Fruit fly (Drosophila melanogaster): Measurements from ENCODE around the gene CG10979.

CG10979 gene

dm6 chr3R:5824456-5824855, 30.0 kb downstream of the CG10979 start, which contains the start of the genes Sec20 and dgrn (continued):
- no peak for TF ChIP-seq CG11294 (GFP tag; IDR thresholded peaks at IDR 0.05)
- TF ChIP-seq Met (GFP tag; optimal IDR thresholded peaks at IDR 0.05) = peak; percentile 75
- peak; percentile 67 for TF ChIP-seq Hr4 (GFP tag; optimal IDR thresholded peaks at IDR 0.05)
- no peak for TF ChIP-seq dac (GFP tag; optimal IDR thresholded peaks at IDR 0.05)
- peak; percentile 66 for TF ChIP-seq CG6792 (GFP tag; optimal IDR thresholded peaks at IDR 0.05)
- TF ChIP-seq CG3032 (tag; optimal IDR thresholded peaks at IDR 0.05) = peak; percentile 66
- TF ChIP-seq CG3919 (GFP tag; optimal IDR thresholded peaks at IDR 0.05) = no peak
- TF ChIP-seq Hr39 (GFP tag; optimal IDR thresholded peaks at IDR 0.05) = peak; percentile 53
- no peak for TF ChIP-seq CG15336 (GFP tag; IDR thresholded peaks at IDR 0.05)
- TF ChIP-seq topi (GFP tag; optimal IDR thresholded peaks at IDR 0.05) = peak; percentile 64
- peak; percentile 71 for TF ChIP-seq svp (GFP tag)
- no peak for TF ChIP-seq fkh (GFP tag; optimal IDR thresholded peaks at IDR 0.05)
- TF ChIP-seq net (GFP tag; optimal IDR thresholded peaks at IDR 0.05) = no peak
- peak; percentile 35 for TF ChIP-seq CG11902 (GFP tag; optimal IDR thresholded peaks at IDR 0.05)
- TF ChIP-seq CG6163 (GFP tag; IDR thresholded peaks at IDR 0.05) = no peak
- TF ChIP-seq CG6808 (GFP tag; optimal IDR thresholded peaks at IDR 0.05) = peak; percentile 21
- TF ChIP-seq Hr38 (GFP tag; optimal IDR thresholded peaks at IDR 0.05) = no peak
- TF ChIP-seq CG6854 (GFP tag; optimal IDR thresholded peaks at IDR 0.05) = no peak
- TF ChIP-seq spab (GFP tag; optimal IDR thresholded peaks at IDR 0.05) = no peak
- no peak for TF ChIP-seq CG10669 (GFP tag; optimal IDR thresholded peaks at IDR 0.05)
- TF ChIP-seq fd59A (GFP tag; optimal IDR thresholded peaks at IDR 0.05) = no peak
- TF ChIP-seq CG6276 (GFP tag; optimal IDR thresholded peaks at IDR 0.05) = no peak
- no peak for TF ChIP-seq CG32006 (GFP tag; optimal IDR thresholded peaks at IDR 0.05)

- TF ChIP-seq Ets96B (tag; optimal IDR thresholded peaks at IDR 0.05) (no peak), CG15336 (GFP tag; IDR thresholded peaks at IDR 0.05) (no peak), cyc (GFP tag; optimal IDR thresholded peaks at IDR 0.05) (no peak), pdm3 (GFP tag; optimal IDR thresholded peaks at IDR 0.05) (no peak), acj6 (GFP tag; optimal IDR thresholded peaks at IDR 0.05) (no peak), Ets21C (GFP tag; optimal IDR thresholded peaks at IDR 0.05) (no peak), achi (GFP tag; optimal IDR thresholded peaks at IDR 0.05) (no peak), CG9139 (GFP tag; optimal IDR thresholded peaks at IDR 0.05) (no peak), eg (GFP tag; IDR thresholded peaks at IDR 0.05) (no peak), ss (GFP tag; optimal IDR thresholded peaks at IDR 0.05) (no peak), CG11762 (GFP tag; optimal IDR thresholded peaks at IDR 0.05; ENCODE audit: insufficient read depth) (no peak)
These were observed 35.3 kb downstream of the CG10979 start, which contains the start of gene glob3 for dm6 chr3R:5829762-5830161. Gene glob3, plus strand, starts transcription at chr3R:5830062.

DNA sequence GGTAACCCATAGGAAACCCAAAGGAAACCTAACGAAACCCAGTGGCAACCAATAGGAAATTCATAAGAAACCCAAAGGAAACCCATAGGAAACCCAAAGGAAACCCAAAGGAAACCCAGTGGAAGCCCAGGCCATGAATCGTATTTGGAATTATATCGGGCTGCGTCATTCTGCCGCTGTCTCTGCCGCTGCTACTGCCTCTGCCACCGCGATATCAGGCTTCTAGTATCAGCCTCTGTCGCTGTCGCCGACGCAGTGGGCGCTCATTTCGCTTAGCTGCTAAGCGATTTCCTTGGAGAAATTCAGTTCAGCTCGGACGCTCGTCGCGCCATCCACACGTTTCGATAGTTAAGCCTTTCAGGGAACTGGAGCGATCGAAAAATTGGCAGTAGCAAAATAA, 36.8 kb downstream of the CG10979 start, which contains the start of gene CG1208:
Gene CG1208, plus strand, starts transcription at position 301 of the 400 bp plus-strand sequence.
- TF ChIP-seq Smox (GFP tag; optimal IDR thresholded peaks at IDR 0.05) (no peak), salr (GFP tag; optimal IDR thresholded peaks at IDR 0.05) (no peak), CG31627 (GFP tag; optimal IDR thresholded peaks at IDR 0.05) (no peak), CG11762 (GFP tag; optimal IDR thresholded peaks at IDR 0.05; ENCODE audit: insufficient read depth) (no peak), lz (GFP tag; optimal IDR thresholded peaks at IDR 0.05) (no peak)

DNA sequence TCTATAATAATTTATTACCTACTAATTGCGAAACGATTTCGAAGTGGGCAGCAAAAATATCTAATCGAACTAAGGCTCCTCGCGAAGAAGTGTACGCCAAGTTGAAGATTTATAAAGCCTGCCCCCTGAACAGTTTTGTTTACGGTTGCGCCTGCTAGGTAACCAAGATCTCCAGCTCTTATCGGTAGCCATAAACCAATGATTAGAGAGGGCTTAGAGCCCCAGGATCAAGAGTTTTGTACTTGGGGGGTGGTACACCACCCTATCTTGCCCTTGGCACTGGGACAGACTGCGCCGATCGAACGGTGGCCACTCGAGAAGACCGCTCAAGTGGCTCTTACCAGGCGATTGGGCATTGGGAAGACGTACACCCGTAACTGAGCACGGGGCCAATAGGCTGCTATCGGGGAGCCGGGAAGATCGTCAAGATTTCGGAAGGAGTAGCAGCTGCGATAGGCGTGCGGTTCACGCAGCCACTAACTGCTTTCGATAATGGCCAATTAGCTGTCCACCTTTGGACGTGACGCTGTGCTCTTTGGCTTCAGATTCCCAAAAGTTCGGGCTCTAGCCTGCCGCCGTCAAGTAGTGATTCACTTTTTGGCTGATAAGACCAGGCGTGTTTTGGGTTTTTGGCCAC, 38.0 kb downstream of the CG10979 start:
- TF ChIP-seq svp (GFP tag) = peak; percentile 17
- no peak for TF ChIP-seq Eip75B (GFP tag; optimal IDR thresholded peaks at IDR 0.05)
